Worm (Caenorhabditis elegans) whole organism, L4 larva: ENCODE results near the gene hlh-3.

ENCODE experiments used
- F10B5.3 ChIP-seq: sonication (generic microtip); optimal IDR thresholded peaks from 2 replicates; lab custom pipeline; 2016; ENCODE audit warnings: mild to moderate bottlenecking, missing genetic modification characterization, missing compliant biosample characterization
- R02D3.7 ChIP-seq: fragments of 150-350 bp; sonication (generic microtip); optimal IDR thresholded peaks from 3 replicates; lab custom pipeline; 2014; ENCODE audit warnings: missing biosample characterization, missing genetic modification characterization
- T20F7.1 ChIP-seq: fragments of 200-800 bp; sonication (Bioruptor generic); optimal IDR thresholded peaks from 2 replicates; lab custom pipeline; 2018; ENCODE audit warnings: mild to moderate bottlenecking, missing genetic modification characterization, missing compliant biosample characterization
- T26A8.4 ChIP-seq: fragments of 200-800 bp; sonication (Bioruptor generic); IDR thresholded peaks from 2 replicates; pipeline ENCODE4 v1.3.6; 2022; ENCODE audit warnings: missing genetic modification characterization, missing compliant biosample characterization
- Y75B8A.6 ChIP-seq: fragments of 200-800 bp; sonication (Bioruptor generic); IDR thresholded peaks from 2 replicates; pipeline ENCODE4 v1.3.6; 2022; ENCODE audit warnings: missing genetic modification reagents, missing genetic modification characterization, missing compliant biosample characterization
- ZK337.2 ChIP-seq: fragments of 200-800 bp; sonication (Bioruptor generic); IDR thresholded peaks from 2 replicates; pipeline ENCODE4 v1.3.6; 2022; ENCODE audit warnings: missing genetic modification reagents, missing genetic modification characterization, missing compliant biosample characterization
- aha-1 ChIP-seq: fragments of 150-350 bp; peaks from one replicate; lab custom pipeline; 2014; ENCODE audit warnings: missing biosample characterization, missing genetic modification characterization
- aly-2 ChIP-seq: sonication (generic microtip); optimal IDR thresholded peaks from 2 replicates; lab custom pipeline; 2018; ENCODE audit warnings: missing biosample characterization, missing genetic modification characterization
- cey-2 ChIP-seq: sonication (generic microtip); optimal IDR thresholded peaks from 3 replicates; lab custom pipeline; 2017; ENCODE audit warnings: missing genetic modification characterization, mild to moderate bottlenecking, missing compliant biosample characterization, antibody characterized with exemption, borderline replicate concordance; ENCODE audit not compliant: insufficient read depth
- daf-16 ChIP-seq, 3 experiments: sonication (generic microtip); optimal IDR thresholded peaks; 2 replicates each; lab custom pipeline; 2016 to 2017; ENCODE audit warnings: missing genetic modification characterization in 3 of 3, missing genetic modification reagents in 3 of 3, mild to moderate bottlenecking in 2 of 3, missing compliant biosample characterization in 2 of 3, missing biosample characterization in 1 of 3, moderate library complexity in 1 of 3
- daf-8 ChIP-seq: fragments of 200-800 bp; sonication (Bioruptor generic); IDR thresholded peaks from 2 replicates; pipeline ENCODE4 v1.3.6; 2022; ENCODE audit warnings: missing genetic modification characterization, missing compliant biosample characterization
- dve-1 ChIP-seq: sonication (generic microtip); optimal IDR thresholded peaks from 2 replicates; lab custom pipeline; 2017; ENCODE audit warnings: antibody characterized with exemption, mild to moderate bottlenecking, missing genetic modification characterization, missing compliant biosample characterization; ENCODE audit not compliant: insufficient read depth
- hlh-11 ChIP-seq: fragments of 200-800 bp; sonication (Bioruptor generic); optimal IDR thresholded peaks from 2 replicates; lab custom pipeline; 2018; ENCODE audit warnings: mild to moderate bottlenecking, missing genetic modification characterization, missing compliant biosample characterization
- hlh-30 ChIP-seq: sonication (generic microtip); optimal IDR thresholded peaks from 2 replicates; lab custom pipeline; 2017; ENCODE audit warnings: antibody characterized with exemption, mild to moderate bottlenecking, missing genetic modification characterization, missing compliant biosample characterization; ENCODE audit not compliant: insufficient read depth
- hmg-1.1 ChIP-seq: fragments of 200-800 bp; sonication (Bioruptor generic); IDR thresholded peaks from 2 replicates; pipeline ENCODE4 v1.3.6; 2022; ENCODE audit warnings: missing genetic modification reagents, missing genetic modification characterization, missing compliant biosample characterization
- jun-1 ChIP-seq: fragments of 150-350 bp; optimal IDR thresholded peaks from 2 replicates; lab custom pipeline; 2014; ENCODE audit warnings: missing biosample characterization, missing genetic modification reagents, missing genetic modification characterization
- lin-29 ChIP-seq: fragments of 200-800 bp; sonication (Bioruptor generic); IDR thresholded peaks from 2 replicates; pipeline ENCODE4 v1.3.6; 2022; ENCODE audit warnings: missing genetic modification reagents, missing genetic modification characterization, missing compliant biosample characterization
- lin-38 ChIP-seq: fragments of 200-800 bp; sonication (Bioruptor generic); IDR thresholded peaks from 2 replicates; pipeline ENCODE4 v1.3.6; 2022; ENCODE audit warnings: missing genetic modification reagents, missing genetic modification characterization, missing compliant biosample characterization
- lin-39 ChIP-seq: fragments of 150-350 bp; optimal IDR thresholded peaks from 2 replicates; lab custom pipeline; 2014; ENCODE audit warnings: missing biosample characterization, missing genetic modification reagents, missing genetic modification characterization
- lir-3 ChIP-seq: sonication (generic microtip); optimal IDR thresholded peaks from 2 replicates; lab custom pipeline; 2016; ENCODE audit warnings: mild to moderate bottlenecking, missing genetic modification characterization, missing compliant biosample characterization
- lsy-2 ChIP-seq, 2 experiments: fragments of 150-350 bp in 1 of 2; sonication (generic microtip) in 1 of 2; optimal IDR thresholded peaks; 2 replicates each; lab custom pipeline; 2014 to 2017; ENCODE audit warnings: missing biosample characterization in 2 of 2, missing genetic modification characterization in 2 of 2
- mdt-29 ChIP-seq: fragments of 200-800 bp; sonication (Bioruptor generic); IDR thresholded peaks from 2 replicates; pipeline ENCODE4 v1.3.6; 2022; ENCODE audit warnings: missing genetic modification reagents, missing genetic modification characterization, missing compliant biosample characterization
- mxl-3 ChIP-seq: fragments of 200-800 bp; sonication (Bioruptor generic); optimal IDR thresholded peaks from 2 replicates; lab custom pipeline; 2018; ENCODE audit warnings: mild to moderate bottlenecking, missing genetic modification characterization, missing compliant biosample characterization
- nhr-10 ChIP-seq: fragments of 150-350 bp; optimal IDR thresholded peaks from 2 replicates; lab custom pipeline; 2014; ENCODE audit warnings: missing biosample characterization, missing genetic modification characterization
- nhr-11 ChIP-seq: fragments of 150-350 bp; optimal IDR thresholded peaks from 2 replicates; lab custom pipeline; 2014; ENCODE audit warnings: missing biosample characterization, missing genetic modification characterization
- nhr-237 ChIP-seq: sonication (generic microtip); optimal IDR thresholded peaks from 2 replicates; lab custom pipeline; 2017; ENCODE audit warnings: missing biosample characterization, missing genetic modification characterization
- nhr-25 ChIP-seq: sonication (generic microtip); optimal IDR thresholded peaks from 2 replicates; lab custom pipeline; 2017; ENCODE audit warnings: missing genetic modification characterization, mild to moderate bottlenecking, missing compliant biosample characterization, antibody characterized with exemption, moderate library complexity, borderline replicate concordance; ENCODE audit not compliant: insufficient read depth
- nhr-28 ChIP-seq: fragments of 150-350 bp; optimal IDR thresholded peaks from 2 replicates; lab custom pipeline; 2014; ENCODE audit warnings: missing biosample characterization, missing genetic modification characterization
- nhr-48 ChIP-seq: sonication (generic microtip); optimal IDR thresholded peaks from 2 replicates; lab custom pipeline; 2016; ENCODE audit warnings: mild to moderate bottlenecking, missing genetic modification characterization, missing compliant biosample characterization
- nhr-76 ChIP-seq: fragments of 150-350 bp; optimal IDR thresholded peaks from 2 replicates; lab custom pipeline; 2014; ENCODE audit warnings: missing biosample characterization, missing genetic modification characterization
- php-3 ChIP-seq: fragments of 200-800 bp; sonication (Bioruptor generic); IDR thresholded peaks from 2 replicates; pipeline ENCODE4 v1.3.6; 2022; ENCODE audit warnings: missing genetic modification reagents, missing genetic modification characterization, missing compliant biosample characterization
- pqm-1 ChIP-seq: sonication (generic microtip); optimal IDR thresholded peaks from 2 replicates; lab custom pipeline; 2017; ENCODE audit warnings: missing biosample characterization, missing genetic modification characterization
- set-16 ChIP-seq: fragments of 200-800 bp; sonication (Bioruptor generic); IDR thresholded peaks from 2 replicates; pipeline ENCODE4 v1.3.6; 2022; ENCODE audit warnings: missing genetic modification reagents, missing genetic modification characterization, missing compliant biosample characterization
- snpc-4 ChIP-seq: fragments of 150-350 bp; optimal IDR thresholded peaks from 2 replicates; lab custom pipeline; 2014; ENCODE audit warnings: missing biosample characterization, missing genetic modification characterization
- spr-3 ChIP-seq: fragments of 200-800 bp; sonication (Bioruptor generic); optimal IDR thresholded peaks from 2 replicates; lab custom pipeline; 2018; ENCODE audit warnings: mild to moderate bottlenecking, missing genetic modification characterization, missing compliant biosample characterization
- tra-1 ChIP-seq: fragments of 200-800 bp; sonication (Bioruptor generic); IDR thresholded peaks from 2 replicates; pipeline ENCODE4 v1.3.6; 2022; ENCODE audit warnings: missing genetic modification reagents, missing genetic modification characterization, missing compliant biosample characterization
- unc-130 ChIP-seq: sonication (generic microtip); optimal IDR thresholded peaks from 2 replicates; lab custom pipeline; 2016; ENCODE audit warnings: missing genetic modification reagents, missing genetic modification characterization, missing compliant biosample characterization
- unc-62 ChIP-seq, 3 experiments: fragments of 150-350 bp in 1 of 3; sonication (generic microtip); optimal IDR thresholded peaks in 2 of 3; peaks in 1 of 3; 1 replicate in 1 of 3; 2 replicates in 2 of 3; lab custom pipeline; 2014 to 2017; ENCODE audit warnings: missing biosample characterization in 3 of 3, missing genetic modification characterization in 3 of 3, missing genetic modification reagents in 3 of 3, missing genotype in 1 of 3
- zip-11 ChIP-seq: fragments of 200-800 bp; sonication (Bioruptor generic); IDR thresholded peaks from 2 replicates; pipeline ENCODE4 v1.3.6; 2022; ENCODE audit warnings: missing genetic modification characterization, missing compliant biosample characterization
- zip-2 ChIP-seq: fragments of 150-350 bp; optimal IDR thresholded peaks from 2 replicates; lab custom pipeline; 2014; ENCODE audit warnings: missing biosample characterization, missing genetic modification characterization
- ztf-7 ChIP-seq: fragments of 150-350 bp; optimal IDR thresholded peaks from 2 replicates; lab custom pipeline; 2014; ENCODE audit warnings: missing biosample characterization, missing genetic modification characterization

Gene hlh-3

ce11 chrII:9128132-9128531 lies 41.7 kb downstream of the hlh-3 start (continued):
- TF ChIP-seq lsy-2 (tag; optimal IDR thresholded peaks at IDR 0.05; lab: Kevin White, UChicago) (peak; percentile 44 to 68), daf-16 (GFP tag; optimal IDR thresholded peaks at IDR 0.05; lab: Kevin White, UChicago) (no peak), daf-16 (tag; optimal IDR thresholded peaks at IDR 0.05; lab: Kevin White, UChicago) (peak; percentile 85), tra-1 (GFP tag; lab: Robert Waterston, UW) (peak; percentile 68; the same call in 1 of the 2 replicates), zip-11 (GFP tag; lab: Robert Waterston, UW) (no peak), unc-130 (no peak), nhr-11 (tag; lab: Kevin White, UChicago) (peak; percentile 33), snpc-4 (no peak), cey-2 (peak; percentile 65), spr-3 (no peak), aly-2 (tag; lab: Kevin White, UChicago) (no peak), jun-1 (tag; lab: Kevin White, UChicago) (no peak), hlh-30 (peak; percentile 47), lir-3 (no peak), lin-38 (GFP tag; lab: Robert Waterston, UW) (peak; percentile 26; the same call in 1 of the 2 replicates), hlh-11 (tag; lab: Kevin White, UChicago) (peak; percentile 89), aha-1 (tag; lab: Kevin White, UChicago) (no peak), daf-8 (GFP tag; lab: Robert Waterston, UW) (no peak), zip-2 (tag; lab: Kevin White, UChicago) (peak; percentile 38), ZK337.2 (no peak), lin-39 (tag; lab: Kevin White, UChicago) (no peak), nhr-10 (tag; lab: Kevin White, UChicago) (peak; percentile 42), hmg-1.1 (GFP tag; lab: Robert Waterston, UW) (0 out of 2 replicates have a peak, but pooled peaks have one; percentile 21), dve-1 (tag; lab: Kevin White, UChicago) (peak; percentile 84), ztf-7 (no peak), php-3 (GFP tag; lab: Robert Waterston, UW) (0 out of 2 replicates have a peak, but pooled peaks have one; percentile 12), nhr-48 (tag; lab: Kevin White, UChicago) (peak; percentile 79), unc-62 (GFP tag; optimal IDR thresholded peaks at IDR 0.05 in 1 of 2; lab: Kevin White, UChicago) (peak in 1 of 2 experiments; percentile 45), unc-62 (tag; optimal IDR thresholded peaks at IDR 0.05; lab: Kevin White, UChicago) (no peak), mdt-29 (GFP tag; lab: Robert Waterston, UW) (peak; percentile 83), Y75B8A.6 (0 out of 2 replicates have a peak, but pooled peaks have one; percentile 13), nhr-28 (tag; lab: Kevin White, UChicago) (peak; percentile 86), nhr-76 (tag; lab: Kevin White, UChicago) (peak; percentile 38), F10B5.3 (tag; lab: Kevin White, UChicago) (no peak), pqm-1 (tag; lab: Kevin White, UChicago) (peak; percentile 82), nhr-237 (tag; lab: Kevin White, UChicago) (no peak), T26A8.4 (GFP tag; lab: Robert Waterston, UW) (peak; percentile 34; the same call in 1 of the 2 replicates), nhr-25 (tag; lab: Kevin White, UChicago) (no peak), T20F7.1 (GFP tag; lab: Kevin White, UChicago) (peak; percentile 20), set-16 (no peak), R02D3.7 (tag; lab: Kevin White, UChicago) (no peak), lin-29 (GFP tag; lab: Robert Waterston, UW) (peak; percentile 69)

- TF ChIP-seq lsy-2 (tag; optimal IDR thresholded peaks at IDR 0.05; lab: Kevin White, UChicago) (peak in 1 of 2 experiments; percentile 3), pqm-1 (tag; lab: Kevin White, UChicago) (no peak), mxl-3 (GFP tag; lab: Kevin White, UChicago) (peak; percentile 11)
Observed at ce11 chrII:9130339-9130738, 43.9 kb downstream of the hlh-3 start.
